Worm (Caenorhabditis elegans) whole organism, L4 larva: ENCODE measurements around the gene F20D6.15.

Source experiments
- D1046.2 ChIP-seq: fragments of 200-800 bp; sonication (Bioruptor generic); IDR thresholded peaks from 2 replicates; pipeline ENCODE4 v1.3.6; 2022; ENCODE audit warnings: missing genetic modification characterization, missing compliant biosample characterization
- F10B5.3 ChIP-seq: sonication (generic microtip); optimal IDR thresholded peaks from 2 replicates; lab custom pipeline; 2016; ENCODE audit warnings: mild to moderate bottlenecking, missing genetic modification characterization, missing compliant biosample characterization
- F26F4.8 ChIP-seq: fragments of 200-800 bp; sonication (Bioruptor generic); conservative IDR thresholded peaks from 2 replicates; pipeline ENCODE4 v1.3.6; 2022; ENCODE audit warnings: missing genetic modification characterization, missing compliant biosample characterization
- F44E2.7 ChIP-seq: fragments of 200-800 bp; sonication (Bioruptor generic); IDR thresholded peaks from 2 replicates; pipeline ENCODE4 v2.1.2; 2022; ENCODE audit warnings: missing genetic modification characterization, missing compliant biosample characterization
- F49E8.2 ChIP-seq: sonication (generic microtip); optimal IDR thresholded peaks from 2 replicates; lab custom pipeline; 2016; ENCODE audit warnings: missing compliant biosample characterization, mild to moderate bottlenecking, missing genetic modification characterization, borderline replicate concordance
- R02D3.7 ChIP-seq: fragments of 150-350 bp; sonication (generic microtip); optimal IDR thresholded peaks from 3 replicates; lab custom pipeline; 2014; ENCODE audit warnings: missing biosample characterization, missing genetic modification characterization
- Y105C5A.15 ChIP-seq: fragments of 200-800 bp; sonication (Bioruptor generic); IDR thresholded peaks from 2 replicates; pipeline ENCODE4 v1.3.6; 2022; ENCODE audit warnings: missing genetic modification characterization, missing compliant biosample characterization
- Y5F2A.4 ChIP-seq: fragments of 200-800 bp; sonication (Bioruptor generic); optimal IDR thresholded peaks from 2 replicates; lab custom pipeline; 2018; ENCODE audit warnings: mild to moderate bottlenecking, missing genetic modification characterization, missing compliant biosample characterization
- aha-1 ChIP-seq: fragments of 150-350 bp; peaks from one replicate; lab custom pipeline; 2014; ENCODE audit warnings: missing biosample characterization, missing genetic modification characterization
- ama-1 ChIP-seq: fragments of 150-350 bp; optimal IDR thresholded peaks from 2 replicates; lab custom pipeline; 2014; ENCODE audit warnings: inconsistent platforms, mixed read lengths
- attf-4 ChIP-seq: sonication (generic microtip); optimal IDR thresholded peaks from 3 replicates; lab custom pipeline; 2017; ENCODE audit warnings: missing biosample characterization, missing genetic modification characterization
- ceh-44 ChIP-seq: fragments of 200-800 bp; sonication (Bioruptor generic); IDR thresholded peaks from 2 replicates; pipeline ENCODE4 v1.3.6; 2022; ENCODE audit warnings: missing genetic modification reagents, missing genetic modification characterization, missing compliant biosample characterization
- daf-19 ChIP-seq: fragments of 200-800 bp; sonication (Bioruptor generic); conservative IDR thresholded peaks from 2 replicates; pipeline ENCODE4 v1.3.6; 2022; ENCODE audit warnings: missing genetic modification characterization, missing compliant biosample characterization
- egl-27 ChIP-seq: sonication (generic microtip); optimal IDR thresholded peaks from 3 replicates; lab custom pipeline; 2017; ENCODE audit warnings: missing biosample characterization, missing genetic modification reagents, missing genetic modification characterization
- fkh-10 ChIP-seq: fragments of 150-350 bp; optimal IDR thresholded peaks from 2 replicates; lab custom pipeline; 2014; ENCODE audit warnings: missing biosample characterization, missing genetic modification reagents, missing genetic modification characterization
- hif-1 ChIP-seq, 2 experiments: sonication (generic microtip); optimal IDR thresholded peaks; 2 replicates each; lab custom pipeline; 2016 to 2017; ENCODE audit warnings: missing compliant biosample characterization in 2 of 2, missing genetic modification characterization in 2 of 2, missing genetic modification reagents in 2 of 2, missing genotype in 2 of 2, mild to moderate bottlenecking in 1 of 2
- hlh-11 ChIP-seq: fragments of 200-800 bp; sonication (Bioruptor generic); optimal IDR thresholded peaks from 2 replicates; lab custom pipeline; 2018; ENCODE audit warnings: mild to moderate bottlenecking, missing genetic modification characterization, missing compliant biosample characterization
- hlh-30 ChIP-seq: sonication (generic microtip); optimal IDR thresholded peaks from 2 replicates; lab custom pipeline; 2017; ENCODE audit warnings: antibody characterized with exemption, mild to moderate bottlenecking, missing genetic modification characterization, missing compliant biosample characterization; ENCODE audit not compliant: insufficient read depth
- hmg-1.1 ChIP-seq: fragments of 200-800 bp; sonication (Bioruptor generic); IDR thresholded peaks from 2 replicates; pipeline ENCODE4 v1.3.6; 2022; ENCODE audit warnings: missing genetic modification reagents, missing genetic modification characterization, missing compliant biosample characterization
- jun-1 ChIP-seq: fragments of 150-350 bp; optimal IDR thresholded peaks from 2 replicates; lab custom pipeline; 2014; ENCODE audit warnings: missing biosample characterization, missing genetic modification reagents, missing genetic modification characterization
- lim-7 ChIP-seq: fragments of 200-800 bp; sonication (Bioruptor generic); IDR thresholded peaks from 2 replicates; pipeline ENCODE4 v1.3.6; 2022; ENCODE audit warnings: missing genetic modification characterization, missing compliant biosample characterization
- lin-1 ChIP-seq: fragments of 200-800 bp; sonication (Bioruptor generic); IDR thresholded peaks from 2 replicates; pipeline ENCODE4 v1.3.6; 2022; ENCODE audit warnings: missing genetic modification reagents, missing genetic modification characterization, missing compliant biosample characterization
- lin-13 ChIP-seq: fragments of 150-350 bp; optimal IDR thresholded peaks from 2 replicates; lab custom pipeline; 2014; ENCODE audit warnings: missing biosample characterization, missing genetic modification reagents, missing genetic modification characterization
- lin-15B ChIP-seq: fragments of 150-350 bp; sonication (generic microtip); optimal IDR thresholded peaks from 3 replicates; lab custom pipeline; 2014; ENCODE audit warnings: missing biosample characterization, missing genetic modification characterization
- lin-29 ChIP-seq: fragments of 200-800 bp; sonication (Bioruptor generic); IDR thresholded peaks from 2 replicates; pipeline ENCODE4 v1.3.6; 2022; ENCODE audit warnings: missing genetic modification reagents, missing genetic modification characterization, missing compliant biosample characterization
- lin-38 ChIP-seq: fragments of 200-800 bp; sonication (Bioruptor generic); IDR thresholded peaks from 2 replicates; pipeline ENCODE4 v1.3.6; 2022; ENCODE audit warnings: missing genetic modification reagents, missing genetic modification characterization, missing compliant biosample characterization
- mdl-1 ChIP-seq, 2 experiments: fragments of 150-350 bp in 1 of 2; sonication (generic microtip) in 1 of 2; optimal IDR thresholded peaks; 2 replicates each; lab custom pipeline; 2014 to 2017; ENCODE audit warnings: missing biosample characterization in 2 of 2, missing genetic modification characterization in 2 of 2
- mdt-29 ChIP-seq: fragments of 200-800 bp; sonication (Bioruptor generic); IDR thresholded peaks from 2 replicates; pipeline ENCODE4 v1.3.6; 2022; ENCODE audit warnings: missing genetic modification reagents, missing genetic modification characterization, missing compliant biosample characterization
- mes-2 ChIP-seq: sonication (generic microtip); optimal IDR thresholded peaks from 2 replicates; lab custom pipeline; 2016; ENCODE audit warnings: missing genotype, mild to moderate bottlenecking, missing genetic modification characterization, missing compliant biosample characterization; ENCODE audit not compliant: poor library complexity, severe bottlenecking
- mxl-2 ChIP-seq: fragments of 200-800 bp; sonication (Bioruptor generic); conservative IDR thresholded peaks from 2 replicates; pipeline ENCODE4 v1.3.6; 2022; ENCODE audit warnings: missing genetic modification reagents, missing genetic modification characterization, missing compliant biosample characterization
- nhr-102 ChIP-seq: sonication (generic microtip); optimal IDR thresholded peaks from 2 replicates; lab custom pipeline; 2016; ENCODE audit warnings: mild to moderate bottlenecking, missing genetic modification characterization, moderate library complexity, missing compliant biosample characterization
- nhr-11 ChIP-seq: fragments of 150-350 bp; optimal IDR thresholded peaks from 2 replicates; lab custom pipeline; 2014; ENCODE audit warnings: missing biosample characterization, missing genetic modification characterization
- nhr-28 ChIP-seq: fragments of 150-350 bp; optimal IDR thresholded peaks from 2 replicates; lab custom pipeline; 2014; ENCODE audit warnings: missing biosample characterization, missing genetic modification characterization
- nhr-42 ChIP-seq: fragments of 200-800 bp; sonication (Bioruptor generic); IDR thresholded peaks from 2 replicates; pipeline ENCODE4 v1.3.6; 2022; ENCODE audit warnings: missing genetic modification characterization, missing compliant biosample characterization
- nhr-48 ChIP-seq: sonication (generic microtip); optimal IDR thresholded peaks from 2 replicates; lab custom pipeline; 2016; ENCODE audit warnings: mild to moderate bottlenecking, missing genetic modification characterization, missing compliant biosample characterization
- php-3 ChIP-seq: fragments of 200-800 bp; sonication (Bioruptor generic); IDR thresholded peaks from 2 replicates; pipeline ENCODE4 v1.3.6; 2022; ENCODE audit warnings: missing genetic modification reagents, missing genetic modification characterization, missing compliant biosample characterization
- pqm-1 ChIP-seq: sonication (generic microtip); optimal IDR thresholded peaks from 2 replicates; lab custom pipeline; 2017; ENCODE audit warnings: missing biosample characterization, missing genetic modification characterization
- set-16 ChIP-seq: fragments of 200-800 bp; sonication (Bioruptor generic); IDR thresholded peaks from 2 replicates; pipeline ENCODE4 v1.3.6; 2022; ENCODE audit warnings: missing genetic modification reagents, missing genetic modification characterization, missing compliant biosample characterization
- skn-1 ChIP-seq: fragments of 150-350 bp; optimal IDR thresholded peaks from 2 replicates; lab custom pipeline; 2014; ENCODE audit warnings: missing biosample characterization, missing genetic modification characterization
- snpc-1.2 ChIP-seq: fragments of 200-800 bp; sonication (Bioruptor generic); IDR thresholded peaks from 2 replicates; pipeline ENCODE4 v1.3.6; 2022; ENCODE audit warnings: missing genetic modification reagents, missing genetic modification characterization, missing compliant biosample characterization
- tag-97 ChIP-seq: fragments of 200-800 bp; sonication (Bioruptor generic); IDR thresholded peaks from 2 replicates; pipeline ENCODE4 v1.3.6; 2022; ENCODE audit warnings: missing genetic modification characterization, missing compliant biosample characterization
- unc-39 ChIP-seq: sonication (generic microtip); optimal IDR thresholded peaks from 2 replicates; lab custom pipeline; 2017; ENCODE audit warnings: missing biosample characterization, missing genetic modification characterization
- unc-62 ChIP-seq, 3 experiments: fragments of 150-350 bp in 1 of 3; sonication (generic microtip); optimal IDR thresholded peaks in 2 of 3; peaks in 1 of 3; 1 replicate in 1 of 3; 2 replicates in 2 of 3; lab custom pipeline; 2014 to 2017; ENCODE audit warnings: missing biosample characterization in 3 of 3, missing genetic modification characterization in 3 of 3, missing genetic modification reagents in 3 of 3, missing genotype in 1 of 3
- zag-1 ChIP-seq: fragments of 150-350 bp; optimal IDR thresholded peaks from 2 replicates; lab custom pipeline; 2014; ENCODE audit warnings: missing biosample characterization, missing genetic modification characterization
- zfp-3 ChIP-seq: fragments of 200-800 bp; sonication (Bioruptor generic); conservative IDR thresholded peaks from 2 replicates; pipeline ENCODE4 v1.3.6; 2022; ENCODE audit warnings: missing genetic modification reagents, missing genetic modification characterization, missing compliant biosample characterization

Gene F20D6.15

DNA sequence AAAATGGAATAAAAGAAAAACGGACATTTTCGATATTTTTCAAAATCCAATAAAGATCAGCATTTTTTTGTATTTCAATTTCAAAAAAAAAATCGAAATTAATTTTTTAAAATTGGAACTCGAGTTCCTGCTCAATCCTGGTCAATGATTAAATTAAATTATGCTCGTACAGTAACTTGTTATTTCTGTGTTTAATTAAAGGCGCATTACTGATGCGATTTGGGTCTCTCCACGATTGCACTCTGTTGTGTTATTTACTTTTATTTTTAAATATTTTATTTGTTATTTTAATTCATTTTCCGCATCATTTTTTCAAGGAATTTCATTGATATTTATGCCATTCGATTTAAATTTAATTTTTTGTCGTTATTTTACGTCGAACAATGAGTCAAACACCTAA, 10.0 kb downstream of the F20D6.15 start:
- TF ChIP-seq hmg-1.1 (GFP tag; lab: Robert Waterston, UW) (no peak), Y5F2A.4 (GFP tag; lab: Kevin White, UChicago) (no peak), daf-19 (GFP tag; lab: Robert Waterston, UW) (no peak), egl-27 (no peak), hlh-30 (tag; lab: Kevin White, UChicago) (no peak), lin-29 (GFP tag; lab: Robert Waterston, UW) (no peak), set-16 (GFP tag; lab: Robert Waterston, UW) (no peak), F49E8.2 (tag; lab: Kevin White, UChicago) (no peak), attf-4 (no peak), mes-2 (tag; lab: Kevin White, UChicago) (no peak), nhr-11 (tag; lab: Kevin White, UChicago) (no peak), lin-15B (tag; lab: Kevin White, UChicago) (no peak), lin-38 (GFP tag; lab: Robert Waterston, UW) (no peak), lin-13 (GFP tag; lab: Kevin White, UChicago) (no peak), lin-1 (GFP tag; lab: Robert Waterston, UW) (no peak), R02D3.7 (tag; lab: Kevin White, UChicago) (no peak)

DNA sequence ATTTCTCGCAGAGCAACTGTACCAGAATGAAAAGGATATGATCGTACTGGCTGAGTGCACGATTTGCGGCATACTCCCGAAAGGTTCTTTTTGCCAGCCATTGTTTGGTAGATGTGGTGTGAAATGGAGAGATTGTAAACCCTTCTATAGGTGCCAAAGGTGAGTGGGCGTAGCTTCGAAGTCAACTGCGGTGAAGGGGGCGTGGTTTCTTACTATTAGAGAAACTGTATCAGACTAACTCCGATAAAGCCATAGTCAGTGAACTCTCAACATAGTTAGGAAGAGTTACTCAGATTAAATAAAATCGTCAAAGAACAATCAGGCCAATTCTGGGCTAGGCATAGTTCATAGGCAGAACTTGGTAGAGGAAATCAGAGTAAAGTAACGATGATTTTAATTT, 10.9 kb downstream of the F20D6.15 start, which contains the start of gene F20D6.9:
Gene F20D6.9, minus strand, starts transcription at position 101 of the 400 bp plus-strand sequence.
- TF ChIP-seq aha-1 (tag; lab: Kevin White, UChicago) (peak; percentile 26), nhr-28 (tag; lab: Kevin White, UChicago) (no peak)

DNA sequence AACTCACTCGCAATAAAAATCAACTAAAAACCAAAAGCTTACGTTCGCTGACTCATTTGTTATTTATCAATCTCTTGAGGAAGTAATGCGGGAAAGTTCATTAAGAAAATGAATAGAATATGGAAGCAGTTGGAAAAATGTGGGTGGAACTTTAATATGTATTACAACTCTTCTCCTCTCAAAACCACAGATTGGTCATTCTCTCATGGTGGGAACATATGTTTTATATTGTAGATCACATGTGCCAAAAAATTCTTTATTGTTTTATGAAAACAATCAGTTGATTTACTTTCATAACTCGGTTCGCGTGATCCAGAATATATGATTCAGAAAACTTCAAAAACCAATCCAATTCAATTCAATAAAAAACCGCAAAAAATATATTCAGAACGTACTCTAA, 16.6 kb downstream of the F20D6.15 start:
- TF ChIP-seq nhr-102 (tag; lab: Kevin White, UChicago): no peak
- TF ChIP-seq hlh-11 (tag; lab: Kevin White, UChicago): no peak
- TF ChIP-seq D1046.2 (GFP tag; lab: Robert Waterston, UW): no peak
- no peak for TF ChIP-seq nhr-11 (tag; lab: Kevin White, UChicago)
- TF ChIP-seq F44E2.7 (GFP tag; lab: Robert Waterston, UW): no peak
- TF ChIP-seq ama-1 (lab: Kevin White, UChicago): no peak
- no peak for TF ChIP-seq fkh-10
- TF ChIP-seq mdt-29 (GFP tag; lab: Robert Waterston, UW): no peak
- no peak for TF ChIP-seq zfp-3 (GFP tag; lab: Robert Waterston, UW)
- TF ChIP-seq tag-97 (GFP tag; lab: Robert Waterston, UW): no peak
- TF ChIP-seq mxl-2: no peak
- no peak for TF ChIP-seq F10B5.3 (tag; lab: Kevin White, UChicago)
- TF ChIP-seq unc-62 (GFP tag; optimal IDR thresholded peaks at IDR 0.05 in 1 of 2; lab: Kevin White, UChicago): no peak
- no peak for TF ChIP-seq unc-62 (tag; optimal IDR thresholded peaks at IDR 0.05; lab: Kevin White, UChicago)
- no peak for TF ChIP-seq hif-1 (tag; optimal IDR thresholded peaks at IDR 0.05; lab: Kevin White, UChicago)
- no peak for TF ChIP-seq skn-1 (tag; lab: Kevin White, UChicago)
- TF ChIP-seq nhr-28 (tag; lab: Kevin White, UChicago): no peak
- TF ChIP-seq lin-15B (tag; lab: Kevin White, UChicago): no peak
- TF ChIP-seq snpc-1.2: no peak
- no peak for TF ChIP-seq lim-7 (GFP tag; lab: Robert Waterston, UW)

DNA sequence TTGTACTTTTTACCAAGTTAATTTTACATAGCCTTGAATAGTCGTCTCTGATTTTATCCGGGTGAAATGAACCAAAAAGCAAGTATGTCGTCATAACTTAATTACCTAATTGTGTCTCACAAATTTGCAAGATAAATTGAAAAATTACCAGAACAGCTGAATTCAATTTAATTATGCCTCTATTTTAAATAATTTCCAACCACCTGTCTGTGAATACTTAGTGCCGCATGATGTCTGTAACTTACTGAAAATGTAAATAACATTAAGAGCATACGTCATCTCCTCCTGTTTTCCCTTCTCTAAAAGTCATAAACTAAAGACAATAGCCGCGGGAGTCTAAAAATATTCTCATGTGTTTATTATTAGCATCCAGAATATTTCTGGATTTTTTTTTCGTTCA, 18.0 kb downstream of the F20D6.15 start:
- TF ChIP-seq unc-39 (tag; lab: Kevin White, UChicago) (no peak), nhr-48 (tag; lab: Kevin White, UChicago) (no peak), ceh-44 (GFP tag; lab: Robert Waterston, UW) (no peak), nhr-42 (GFP tag; lab: Robert Waterston, UW) (no peak), F26F4.8 (no peak), jun-1 (tag; lab: Kevin White, UChicago) (no peak), mdl-1 (tag; optimal IDR thresholded peaks at IDR 0.05; lab: Kevin White, UChicago) (no peak), Y105C5A.15 (no peak), pqm-1 (tag; lab: Kevin White, UChicago) (no peak), zag-1 (tag; lab: Kevin White, UChicago) (no peak), mxl-2 (no peak), php-3 (GFP tag; lab: Robert Waterston, UW) (no peak)
